Worm (Caenorhabditis elegans): Measurements from ENCODE around the gene drr-2.
A peak's percentile ranks its signal among the peaks of the same experiment; 100 is the strongest.

drr-2 gene

ce11 chrIII:13640869-13641268, 2.5 kb downstream of the drr-2 start:
- TF ChIP-seq xnd-1 (tag; optimal IDR thresholded peaks at IDR 0.05): peak; percentile 53
- TF ChIP-seq sea-2 (GFP tag; IDR thresholded peaks at IDR 0.05): no peak
- no peak for TF ChIP-seq F57A8.1 (GFP tag; optimal IDR thresholded peaks at IDR 0.05)
- no peak for TF ChIP-seq aptf-3 (GFP tag; IDR thresholded peaks at IDR 0.05)
- TF ChIP-seq F37B4.10 (GFP tag; IDR thresholded peaks at IDR 0.05): no peak
- no peak for TF ChIP-seq egl-44 (GFP tag; IDR thresholded peaks at IDR 0.05)
- TF ChIP-seq dpl-1 (GFP tag; optimal IDR thresholded peaks at IDR 0.05): no peak
- no peak for TF ChIP-seq ztf-22 (GFP tag; optimal IDR thresholded peaks at IDR 0.05)
- TF ChIP-seq F52B5.7 (tag; optimal IDR thresholded peaks at IDR 0.05): no peak
- no peak for TF ChIP-seq ama-1 (optimal IDR thresholded peaks at IDR 0.05)
- no peak for TF ChIP-seq ama-1 (GFP tag; optimal IDR thresholded peaks at IDR 0.05)
- TF ChIP-seq him-1 (tag; optimal IDR thresholded peaks at IDR 0.05): no peak
- TF ChIP-seq hmg-20 (GFP tag; IDR thresholded peaks at IDR 0.05): no peak
- TF ChIP-seq F10E7.11 (tag; optimal IDR thresholded peaks at IDR 0.05): no peak
- no peak for TF ChIP-seq rcor-1 (GFP tag; IDR thresholded peaks at IDR 0.05)
- TF ChIP-seq ZK185.1 (tag; optimal IDR thresholded peaks at IDR 0.05; ENCODE audit: poor library complexity, severe bottlenecking): no peak
- 0 out of 2 replicates have a peak, but pooled peaks have one; percentile 30 for TF ChIP-seq madf-6 (GFP tag; IDR thresholded peaks at IDR 0.05)
- TF ChIP-seq ceh-58 (GFP tag; IDR thresholded peaks at IDR 0.05): no peak
- TF ChIP-seq C17E4.6 (GFP tag; IDR thresholded peaks at IDR 0.05): no peak
- TF ChIP-seq Y53G8AR.9 (GFP tag; conservative IDR thresholded peaks at IDR 0.05): no peak
- no peak for TF ChIP-seq snpc-4 (GFP tag; optimal IDR thresholded peaks at IDR 0.05)
- TF ChIP-seq snpc-4 (tag; optimal IDR thresholded peaks at IDR 0.05): no peak
- no peak for TF ChIP-seq madf-10 (tag; optimal IDR thresholded peaks at IDR 0.05)
- TF ChIP-seq F57C9.4 (tag; optimal IDR thresholded peaks at IDR 0.05): no peak
- TF ChIP-seq F33H1.4 (GFP tag; IDR thresholded peaks at IDR 0.05): peak; percentile 57
- TF ChIP-seq lsl-1 (GFP tag; optimal IDR thresholded peaks at IDR 0.05): peak; percentile 76
- no peak for TF ChIP-seq hmg-1.2 (GFP tag; IDR thresholded peaks at IDR 0.05)
- no peak for TF ChIP-seq athp-1 (tag; optimal IDR thresholded peaks at IDR 0.05)
- no peak for TF ChIP-seq F23B12.7 (tag; optimal IDR thresholded peaks at IDR 0.05; ENCODE audit: insufficient read depth)
- TF ChIP-seq lin-40 (tag; optimal IDR thresholded peaks at IDR 0.05): no peak
- TF ChIP-seq ceh-40 (GFP tag; IDR thresholded peaks at IDR 0.05): no peak
- TF ChIP-seq mel-28 (tag; optimal IDR thresholded peaks at IDR 0.05; ENCODE audit: borderline replicate concordance): no peak
- TF ChIP-seq ceh-27 (GFP tag; optimal IDR thresholded peaks at IDR 0.05): no peak
- TF ChIP-seq pbrm-1 (GFP tag; IDR thresholded peaks at IDR 0.05): no peak
- no peak for TF ChIP-seq mes-4 (tag; optimal IDR thresholded peaks at IDR 0.05)
- no peak for TF ChIP-seq tbp1 (GFP tag; optimal IDR thresholded peaks at IDR 0.05)
- no peak for TF ChIP-seq pha-4 (tag; optimal IDR thresholded peaks at IDR 0.05)

- TF ChIP-seq lin-35 (GFP tag; optimal IDR thresholded peaks at IDR 0.05) (no peak), egrh-3 (GFP tag; IDR thresholded peaks at IDR 0.05) (peak; percentile 21; the same call in 1 of the 2 replicates), zfh-2 (GFP tag; conservative IDR thresholded peaks at IDR 0.05) (peak; percentile 61)
Observed at ce11 chrIII:13640003-13640499, 3.3 kb downstream of the drr-2 start.
